Worm (Caenorhabditis elegans) whole organism, L4 larva: Measurements from ENCODE around the gene T25E12.6.

Experiments
- ces-1 ChIP-seq: fragments of 150-350 bp; sonication (generic microtip); optimal IDR thresholded peaks from 4 replicates; lab custom pipeline; 2014; ENCODE audit warnings: missing biosample characterization, missing genetic modification reagents, missing genetic modification characterization
- nhr-25 ChIP-seq: sonication (generic microtip); optimal IDR thresholded peaks from 2 replicates; lab custom pipeline; 2017; ENCODE audit warnings: missing genetic modification characterization, mild to moderate bottlenecking, missing compliant biosample characterization, antibody characterized with exemption, moderate library complexity, borderline replicate concordance; ENCODE audit not compliant: insufficient read depth
- nhr-42 ChIP-seq: fragments of 200-800 bp; sonication (Bioruptor generic); IDR thresholded peaks from 2 replicates; pipeline ENCODE4 v1.3.6; 2022; ENCODE audit warnings: missing genetic modification characterization, missing compliant biosample characterization
- nhr-77 ChIP-seq: fragments of 150-350 bp; optimal IDR thresholded peaks from 2 replicates; lab custom pipeline; 2014; ENCODE audit warnings: missing biosample characterization, missing genetic modification characterization
- unc-39 ChIP-seq: sonication (generic microtip); optimal IDR thresholded peaks from 2 replicates; lab custom pipeline; 2017; ENCODE audit warnings: missing biosample characterization, missing genetic modification characterization
- unc-62 ChIP-seq, 3 experiments: fragments of 150-350 bp in 1 of 3; sonication (generic microtip); optimal IDR thresholded peaks in 2 of 3; peaks in 1 of 3; 1 replicate in 1 of 3; 2 replicates in 2 of 3; lab custom pipeline; 2014 to 2017; ENCODE audit warnings: missing biosample characterization in 3 of 3, missing genetic modification characterization in 3 of 3, missing genetic modification reagents in 3 of 3, missing genotype in 1 of 3
- zag-1 ChIP-seq: fragments of 150-350 bp; optimal IDR thresholded peaks from 2 replicates; lab custom pipeline; 2014; ENCODE audit warnings: missing biosample characterization, missing genetic modification characterization
- ztf-11 ChIP-seq: fragments of 150-350 bp; optimal IDR thresholded peaks from 2 replicates; lab custom pipeline; 2014; ENCODE audit warnings: missing biosample characterization, missing genetic modification characterization

DNA sequence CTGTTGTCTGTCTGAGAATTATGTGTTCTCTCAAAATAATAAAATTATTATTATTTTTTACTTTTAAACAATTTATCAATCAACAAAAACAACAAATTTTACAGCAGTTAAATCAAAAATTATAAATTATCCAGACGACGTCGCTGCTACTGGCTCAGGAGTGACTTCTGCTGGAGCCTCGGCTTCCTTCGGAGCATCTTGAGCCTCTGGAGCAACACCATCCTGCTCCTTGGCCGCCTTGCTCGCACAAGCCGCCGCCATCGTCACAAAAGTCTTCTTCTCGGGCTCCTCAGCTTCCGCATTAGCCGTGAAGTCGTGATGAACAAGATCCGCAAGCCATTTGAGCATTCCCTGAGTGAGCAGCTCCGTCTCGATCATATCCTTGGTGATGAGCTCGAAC lies 50.5 kb downstream of the T25E12.6 start:
- no peak for TF ChIP-seq ces-1
- no peak for TF ChIP-seq ztf-11 (tag; lab: Kevin White, UChicago)
- no peak for TF ChIP-seq nhr-42 (GFP tag; lab: Robert Waterston, UW)
- no peak for TF ChIP-seq nhr-25 (tag; lab: Kevin White, UChicago)
- TF ChIP-seq zag-1 (tag; lab: Kevin White, UChicago), result no peak
- no peak for TF ChIP-seq nhr-77 (tag; lab: Kevin White, UChicago)
- no peak for TF ChIP-seq unc-62 (GFP tag; optimal IDR thresholded peaks at IDR 0.05 in 1 of 2; lab: Kevin White, UChicago)
- TF ChIP-seq unc-62 (tag; optimal IDR thresholded peaks at IDR 0.05; lab: Kevin White, UChicago), result no peak
- TF ChIP-seq unc-39 (tag; lab: Kevin White, UChicago), result no peak
